Worm (Caenorhabditis elegans): Measurements from ENCODE around the gene ins-1.

Gene ins-1

ce11 chrIV:10413828-10414227 lies 22.7 kb upstream of the ins-1 start, which contains the start of gene R10H10.7:
Gene R10H10.7 (minus strand): TSS chrIV:10413928.
- no peak for TF ChIP-seq F37B4.10 (GFP tag; IDR thresholded peaks at IDR 0.05)
- no peak for TF ChIP-seq athp-1 (tag; optimal IDR thresholded peaks at IDR 0.05)
- no peak for TF ChIP-seq him-1 (tag; optimal IDR thresholded peaks at IDR 0.05)
- TF ChIP-seq gei-17 (GFP tag; optimal IDR thresholded peaks at IDR 0.05), result no peak
- TF ChIP-seq B0019.2 (GFP tag; conservative IDR thresholded peaks at IDR 0.05), result no peak
- TF ChIP-seq snpc-4 (GFP tag; optimal IDR thresholded peaks at IDR 0.05), result no peak
- no peak for TF ChIP-seq snpc-4 (tag; optimal IDR thresholded peaks at IDR 0.05)
- TF ChIP-seq D2030.7 (GFP tag; IDR thresholded peaks at IDR 0.05), result no peak
- no peak for TF ChIP-seq ekl-4 (GFP tag; IDR thresholded peaks at IDR 0.05)
- no peak for TF ChIP-seq madf-10 (tag; optimal IDR thresholded peaks at IDR 0.05)
- no peak for TF ChIP-seq hsf-1 (GFP tag; IDR thresholded peaks at IDR 0.05)
- TF ChIP-seq lsl-1 (GFP tag; optimal IDR thresholded peaks at IDR 0.05), result no peak

ce11 chrIV:10417781-10418180 lies 18.7 kb upstream of the ins-1 start, which contains the start of gene F13B12.6:
Gene F13B12.6 (minus strand): TSS chrIV:10417881.
- TF ChIP-seq snpc-1.3 (tag; optimal IDR thresholded peaks at IDR 0.05; ENCODE audit: insufficient read depth) (no peak), F55B11.4 (tag; optimal IDR thresholded peaks at IDR 0.05; ENCODE audit: borderline replicate concordance, insufficient read depth) (no peak), hmg-1.2 (GFP tag; IDR thresholded peaks at IDR 0.05) (no peak), hrde-1 (tag; optimal IDR thresholded peaks at IDR 0.05; ENCODE audit: borderline replicate concordance) (no peak), tlf-1 (GFP tag; optimal IDR thresholded peaks at IDR 0.05) (no peak), madf-3 (GFP tag; IDR thresholded peaks at IDR 0.05) (no peak), efl-1 (GFP tag; optimal IDR thresholded peaks at IDR 0.05) (no peak), rpc-1 (optimal IDR thresholded peaks at IDR 0.05) (no peak), rpc-1 (tag; optimal IDR thresholded peaks at IDR 0.05) (no peak), ztf-18 (tag; optimal IDR thresholded peaks at IDR 0.05) (no peak), aptf-3 (GFP tag; IDR thresholded peaks at IDR 0.05) (no peak), ztf-22 (GFP tag; optimal IDR thresholded peaks at IDR 0.05) (no peak), ceh-100 (GFP tag; IDR thresholded peaks at IDR 0.05) (no peak), mcd-1 (GFP tag; IDR thresholded peaks at IDR 0.05) (no peak), F52B5.7 (tag; optimal IDR thresholded peaks at IDR 0.05) (no peak), madf-10 (tag; optimal IDR thresholded peaks at IDR 0.05) (no peak), atf-7 (tag; optimal IDR thresholded peaks at IDR 0.05) (no peak), ztf-28 (GFP tag; IDR thresholded peaks at IDR 0.05) (no peak), repo-1 (tag; optimal IDR thresholded peaks at IDR 0.05) (no peak), let-526 (GFP tag; IDR thresholded peaks at IDR 0.05) (no peak), F10E7.11 (tag; optimal IDR thresholded peaks at IDR 0.05) (no peak)

- TF ChIP-seq attf-6 (GFP tag; IDR thresholded peaks at IDR 0.05), result no peak
- peak; percentile 33; the same call in 1 of the 2 replicates for TF ChIP-seq hmg-1.2 (GFP tag; IDR thresholded peaks at IDR 0.05)
- TF ChIP-seq attf-5 (GFP tag; optimal IDR thresholded peaks at IDR 0.05), result no peak
- no peak for TF ChIP-seq F57A8.1 (GFP tag; optimal IDR thresholded peaks at IDR 0.05)
- TF ChIP-seq zfh-2 (GFP tag; conservative IDR thresholded peaks at IDR 0.05), result no peak
- no peak for TF ChIP-seq ztf-25 (GFP tag; IDR thresholded peaks at IDR 0.05)
Observed at ce11 chrIV:10419896-10420295, 16.6 kb upstream of the ins-1 start.
